Worm (Caenorhabditis elegans) whole organism, L3 larva: Measurements from ENCODE around the gene T04F8.8.

Experiments used
- ama-1 ChIP-seq: fragments of 150-350 bp; optimal IDR thresholded peaks from 2 replicates; lab custom pipeline; 2018
- ceh-16 ChIP-seq: sonication (generic microtip); optimal IDR thresholded peaks from 2 replicates; lab custom pipeline; 2017; ENCODE audit warnings: missing biosample characterization, missing genetic modification characterization
- ceh-82 ChIP-seq: fragments of 150-350 bp; optimal IDR thresholded peaks from 2 replicates; lab custom pipeline; 2014; ENCODE audit warnings: missing biosample characterization, missing genetic modification characterization
- fkh-10 ChIP-seq: sonication (generic microtip); optimal IDR thresholded peaks from 2 replicates; lab custom pipeline; 2017; ENCODE audit warnings: missing biosample characterization, missing genetic modification reagents, missing genetic modification characterization
- fos-1 ChIP-seq: fragments of 150-350 bp; optimal IDR thresholded peaks from 2 replicates; lab custom pipeline; 2014; ENCODE audit warnings: missing biosample characterization, missing genetic modification characterization
- nhr-76 ChIP-seq: fragments of 150-350 bp; sonication (generic microtip); optimal IDR thresholded peaks from 5 replicates; lab custom pipeline; 2014; ENCODE audit warnings: missing biosample characterization, missing genetic modification characterization
- pha-4 ChIP-seq: fragments of 150-350 bp; optimal IDR thresholded peaks from 2 replicates; lab custom pipeline; 2014; ENCODE audit warnings: missing biosample characterization, missing genetic modification reagents, missing genetic modification characterization
- skn-1 ChIP-seq: fragments of 150-350 bp; optimal IDR thresholded peaks from 2 replicates; lab custom pipeline; 2014; ENCODE audit warnings: missing biosample characterization, missing genetic modification characterization
- unc-39 ChIP-seq: sonication (generic microtip); optimal IDR thresholded peaks from 4 replicates; lab custom pipeline; 2017; ENCODE audit warnings: missing biosample characterization, missing genetic modification characterization
- unc-62 ChIP-seq: fragments of 150-350 bp; sonication (generic microtip); optimal IDR thresholded peaks from 4 replicates; lab custom pipeline; 2014; ENCODE audit warnings: missing biosample characterization, missing genetic modification reagents, missing genetic modification characterization
- ztf-11 ChIP-seq: fragments of 150-350 bp; optimal IDR thresholded peaks from 2 replicates; lab custom pipeline; 2014; ENCODE audit warnings: missing biosample characterization, missing genetic modification characterization
- ztf-4 ChIP-seq: fragments of 150-350 bp; optimal IDR thresholded peaks from 2 replicates; lab custom pipeline; 2014; ENCODE audit warnings: missing biosample characterization, missing genetic modification characterization

DNA sequence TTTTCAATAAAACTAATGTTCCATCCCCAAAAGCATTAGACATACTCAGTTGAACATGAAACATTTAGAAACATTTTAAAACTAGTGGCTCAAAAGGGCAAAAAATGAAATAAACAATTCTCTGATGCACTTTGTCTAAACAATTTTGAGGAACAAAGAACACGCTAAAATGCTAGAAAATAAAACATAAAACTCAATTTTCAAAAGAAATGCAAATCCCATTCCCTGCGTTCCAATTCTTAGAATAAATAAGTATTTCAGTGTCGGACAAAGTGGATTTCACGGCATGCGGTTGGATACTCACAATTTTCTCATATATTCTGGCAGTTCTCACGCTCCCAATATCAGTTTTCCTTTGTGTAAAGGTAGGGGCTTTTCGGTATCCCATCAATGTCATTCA, 14.0 kb upstream of the T04F8.8 start:
- no peak for TF ChIP-seq ama-1 (lab: Kevin White, UChicago)
- TF ChIP-seq unc-39 (tag; lab: Kevin White, UChicago): no peak
- no peak for TF ChIP-seq ztf-11 (tag; lab: Kevin White, UChicago)
- TF ChIP-seq pha-4: no peak
- no peak for TF ChIP-seq nhr-76
- no peak for TF ChIP-seq fos-1 (tag; lab: Kevin White, UChicago)
- no peak for TF ChIP-seq ztf-4 (tag; lab: Kevin White, UChicago)
- TF ChIP-seq ceh-16 (tag; lab: Kevin White, UChicago): no peak
- TF ChIP-seq unc-62 (GFP tag; lab: Kevin White, UChicago): no peak
- peak; percentile 51 for TF ChIP-seq fkh-10 (GFP tag; lab: Kevin White, UChicago)
- no peak for TF ChIP-seq ceh-82 (tag; lab: Kevin White, UChicago)
- no peak for TF ChIP-seq skn-1
